Fruit fly (Drosophila melanogaster): ENCODE measurements around the gene CG1986.

CG1986 gene

DNA sequence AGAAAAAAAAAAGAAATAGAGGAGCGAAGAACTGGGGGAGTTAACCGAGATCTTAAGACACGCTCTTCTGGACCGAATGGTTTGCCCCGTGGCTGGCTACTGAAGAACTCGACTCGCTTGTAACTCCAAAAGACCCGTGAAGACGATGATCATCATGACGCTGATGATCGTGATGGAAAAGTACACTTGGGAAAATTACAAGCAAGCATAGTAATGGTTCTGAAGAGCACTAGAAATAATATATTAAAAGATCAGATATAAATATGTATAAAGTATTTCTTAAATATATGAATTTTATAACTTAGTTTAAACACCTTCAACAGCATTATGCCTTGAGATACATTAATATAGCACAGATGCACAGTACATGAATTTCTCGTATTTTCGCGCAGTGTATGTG lies at the start of gene CG1986:
TSS of gene CG1986 (minus strand) at position 101 of the 400 bp plus-strand sequence.
- TF ChIP-seq Sin3A (optimal IDR thresholded peaks at IDR 0.05) (no peak), psq (optimal IDR thresholded peaks at IDR 0.05) (no peak), Myc (optimal IDR thresholded peaks at IDR 0.05) (no peak), h (optimal IDR thresholded peaks at IDR 0.05) (no peak), insv (optimal IDR thresholded peaks at IDR 0.05) (no peak)

dm6 chrX:9932296-9932892 lies 21.5 kb upstream of the CG1986 start:
- TF ChIP-seq Myc (optimal IDR thresholded peaks at IDR 0.05): no peak
- no peak for TF ChIP-seq psq (optimal IDR thresholded peaks at IDR 0.05)
- no peak for TF ChIP-seq Sin3A (optimal IDR thresholded peaks at IDR 0.05)
- TF ChIP-seq insv (optimal IDR thresholded peaks at IDR 0.05): no peak

- TF ChIP-seq h (optimal IDR thresholded peaks at IDR 0.05): no peak
- no peak for TF ChIP-seq Myc (optimal IDR thresholded peaks at IDR 0.05)
- TF ChIP-seq psq (optimal IDR thresholded peaks at IDR 0.05): no peak
- no peak for TF ChIP-seq Sin3A (optimal IDR thresholded peaks at IDR 0.05)
- no peak for TF ChIP-seq insv (optimal IDR thresholded peaks at IDR 0.05)
- TF ChIP-seq ttk (optimal IDR thresholded peaks at IDR 0.05): no peak
These were observed 20.0 kb upstream of the CG1986 start, which contains the start of gene Idgf4 for dm6 chrX:9930882-9931281. TSS of gene Idgf4 (minus strand) at chrX:9930948.

dm6 chrX:9911751-9912150 lies 825 bp upstream of the CG1986 start:
- no peak for TF ChIP-seq insv (optimal IDR thresholded peaks at IDR 0.05)
- no peak for TF ChIP-seq psq (optimal IDR thresholded peaks at IDR 0.05)
- no peak for TF ChIP-seq ttk (optimal IDR thresholded peaks at IDR 0.05)
- TF ChIP-seq h (optimal IDR thresholded peaks at IDR 0.05): no peak
- TF ChIP-seq Myc (optimal IDR thresholded peaks at IDR 0.05): no peak
- TF ChIP-seq Sin3A (optimal IDR thresholded peaks at IDR 0.05): no peak

DNA sequence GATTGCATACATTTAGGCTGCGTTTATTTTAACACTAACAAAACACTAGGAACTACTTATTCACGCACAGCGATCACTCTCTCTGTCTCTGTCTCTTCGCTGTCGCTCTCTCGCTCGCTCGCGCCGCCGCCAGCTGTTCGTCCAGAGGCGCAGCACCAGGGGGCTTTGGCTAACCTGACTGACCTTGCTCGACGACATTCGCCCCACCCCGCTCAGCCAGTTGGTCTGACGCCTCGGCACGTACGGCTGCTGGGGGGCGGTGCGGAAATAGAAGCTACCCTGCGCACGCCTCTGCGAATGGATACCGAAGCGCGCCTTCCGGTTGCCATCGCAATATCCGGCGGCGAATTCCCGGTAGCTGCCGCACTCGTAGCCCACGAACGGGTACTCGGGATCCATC lies 1.5 kb downstream of the CG1986 start:
- TF ChIP-seq Sin3A (optimal IDR thresholded peaks at IDR 0.05) (no peak), Myc (optimal IDR thresholded peaks at IDR 0.05) (no peak), psq (optimal IDR thresholded peaks at IDR 0.05) (no peak), h (optimal IDR thresholded peaks at IDR 0.05) (no peak), ttk (optimal IDR thresholded peaks at IDR 0.05) (no peak), insv (optimal IDR thresholded peaks at IDR 0.05) (no peak)

dm6 chrX:9899535-9900179 lies 11.3 kb downstream of the CG1986 start, which contains the start of gene CG15249:
TSS of gene CG15249 (minus strand) at chrX:9899585.
- no peak for TF ChIP-seq h (optimal IDR thresholded peaks at IDR 0.05)

DNA sequence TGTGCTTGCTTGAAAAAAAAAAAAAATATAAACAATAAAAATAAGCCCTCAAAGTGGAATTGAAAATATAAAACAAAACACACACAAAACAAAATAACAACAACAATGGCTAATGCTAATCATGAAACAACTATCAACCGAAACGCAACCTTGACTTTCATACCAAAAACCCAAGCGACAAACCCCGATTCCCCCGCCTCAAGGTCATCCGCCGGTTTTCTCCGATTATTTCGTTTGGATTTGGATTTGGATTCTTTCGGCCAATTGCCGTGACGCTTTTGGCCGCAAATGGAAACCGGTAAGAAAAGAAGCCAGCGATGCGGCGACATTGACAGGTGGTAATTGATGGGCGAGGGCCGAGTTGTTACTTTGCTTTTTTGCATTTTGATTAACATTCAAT lies 13.3 kb downstream of the CG1986 start:
- TF ChIP-seq h (optimal IDR thresholded peaks at IDR 0.05) (no peak), psq (optimal IDR thresholded peaks at IDR 0.05) (no peak), Sin3A (optimal IDR thresholded peaks at IDR 0.05) (no peak), ttk (optimal IDR thresholded peaks at IDR 0.05) (no peak), Myc (optimal IDR thresholded peaks at IDR 0.05) (no peak), insv (optimal IDR thresholded peaks at IDR 0.05) (no peak)

DNA sequence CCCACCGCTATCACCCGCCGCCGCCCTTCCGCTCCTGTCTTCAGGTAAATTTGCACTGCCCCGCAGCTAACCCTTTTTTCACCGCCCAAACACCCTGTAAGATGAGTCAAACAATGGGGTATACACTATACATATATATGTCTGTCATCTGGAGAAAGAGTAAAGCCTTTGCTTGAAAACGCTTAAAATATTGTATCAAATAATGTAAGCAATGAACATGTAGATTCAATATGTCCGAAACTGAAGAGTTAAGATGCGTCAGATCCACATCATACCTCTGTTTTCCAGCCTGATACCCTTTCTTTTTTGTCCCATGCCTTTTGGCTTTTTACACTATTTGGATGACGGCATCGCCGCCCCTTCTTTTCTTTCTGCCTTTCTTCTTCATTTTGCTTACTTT lies 18.1 kb downstream of the CG1986 start:
- no peak for TF ChIP-seq ttk (optimal IDR thresholded peaks at IDR 0.05)
- TF ChIP-seq h (optimal IDR thresholded peaks at IDR 0.05): no peak
- TF ChIP-seq insv (optimal IDR thresholded peaks at IDR 0.05): no peak

DNA sequence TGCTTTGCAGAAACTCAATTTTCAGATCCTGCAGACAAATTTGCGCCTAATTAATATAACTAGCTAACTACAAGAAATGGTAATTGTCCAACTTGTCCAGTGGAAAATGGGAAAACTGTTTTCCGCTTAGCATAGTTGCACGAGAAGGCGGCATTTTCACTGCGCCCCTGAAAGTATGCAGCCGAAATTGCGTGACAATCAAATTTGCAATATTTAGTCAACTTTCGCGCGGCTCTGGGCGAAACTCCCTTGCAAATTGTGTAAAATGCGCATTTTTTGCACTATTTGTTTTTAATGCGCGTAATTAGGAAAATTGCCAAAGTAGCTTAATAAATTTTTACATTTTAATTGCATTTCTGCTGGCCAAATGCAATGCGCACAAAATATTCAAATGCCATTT lies 21.2 kb downstream of the CG1986 start:
- TF ChIP-seq insv (optimal IDR thresholded peaks at IDR 0.05) (no peak), Myc (optimal IDR thresholded peaks at IDR 0.05) (no peak), ttk (optimal IDR thresholded peaks at IDR 0.05) (no peak), Sin3A (optimal IDR thresholded peaks at IDR 0.05) (no peak)

DNA sequence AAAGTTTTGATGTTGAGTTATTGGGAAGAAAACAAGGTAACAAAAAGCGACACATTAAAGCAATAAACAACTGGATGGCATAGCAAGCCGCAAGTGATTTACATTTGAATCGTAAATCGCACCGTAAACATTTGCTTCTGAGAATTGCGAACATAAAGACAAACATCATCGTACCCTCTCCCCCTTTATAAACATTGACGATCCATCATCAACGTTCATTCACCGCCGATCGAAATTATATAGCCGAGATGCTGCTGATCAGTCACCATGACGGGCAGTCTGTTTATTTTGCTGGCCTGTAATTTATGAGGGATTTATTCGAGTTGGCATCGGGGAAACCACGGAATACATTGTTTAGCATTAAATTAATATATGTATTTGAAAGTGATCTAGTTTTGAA lies 25.6 kb downstream of the CG1986 start:
- TF ChIP-seq psq (optimal IDR thresholded peaks at IDR 0.05): no peak
- TF ChIP-seq insv (optimal IDR thresholded peaks at IDR 0.05): no peak
- TF ChIP-seq Myc (optimal IDR thresholded peaks at IDR 0.05): no peak
- no peak for TF ChIP-seq h (optimal IDR thresholded peaks at IDR 0.05)
- no peak for TF ChIP-seq ttk (optimal IDR thresholded peaks at IDR 0.05)
- TF ChIP-seq Sin3A (optimal IDR thresholded peaks at IDR 0.05): no peak

dm6 chrX:9884221-9884620 lies 26.7 kb downstream of the CG1986 start, which contains the start of gene CG9691:
TSS of gene CG9691 (plus strand) at chrX:9884442.
- TF ChIP-seq ttk (optimal IDR thresholded peaks at IDR 0.05) (no peak), h (optimal IDR thresholded peaks at IDR 0.05) (no peak), insv (optimal IDR thresholded peaks at IDR 0.05) (no peak), Myc (optimal IDR thresholded peaks at IDR 0.05) (no peak), psq (optimal IDR thresholded peaks at IDR 0.05) (no peak), Sin3A (optimal IDR thresholded peaks at IDR 0.05) (no peak)

DNA sequence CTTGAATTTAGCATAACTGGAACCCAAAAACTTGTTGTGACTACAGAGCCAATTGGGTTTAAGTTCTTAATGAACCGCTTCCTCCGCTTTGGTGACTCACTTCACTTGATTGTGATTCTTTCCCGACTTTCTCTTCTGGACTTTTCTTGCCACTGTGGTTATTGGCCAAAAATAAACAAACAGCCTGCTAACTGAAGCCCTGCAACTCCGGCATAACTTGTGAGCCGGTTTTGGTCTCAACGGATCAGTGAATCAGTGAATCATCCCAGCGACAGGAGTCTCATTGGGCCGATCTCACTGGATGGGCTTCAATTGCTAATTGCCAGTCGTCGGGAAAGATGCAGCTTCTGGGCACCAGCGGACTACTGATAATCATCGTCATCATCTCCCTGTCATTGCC lies 28.0 kb downstream of the CG1986 start:
- TF ChIP-seq h (optimal IDR thresholded peaks at IDR 0.05) (no peak), psq (optimal IDR thresholded peaks at IDR 0.05) (no peak), insv (optimal IDR thresholded peaks at IDR 0.05) (no peak), Myc (optimal IDR thresholded peaks at IDR 0.05) (no peak), ttk (optimal IDR thresholded peaks at IDR 0.05) (no peak), Sin3A (optimal IDR thresholded peaks at IDR 0.05) (no peak)

- TF ChIP-seq insv (optimal IDR thresholded peaks at IDR 0.05) (no peak), Myc (optimal IDR thresholded peaks at IDR 0.05) (no peak), psq (optimal IDR thresholded peaks at IDR 0.05) (no peak), h (optimal IDR thresholded peaks at IDR 0.05) (no peak), Sin3A (optimal IDR thresholded peaks at IDR 0.05) (no peak), ttk (optimal IDR thresholded peaks at IDR 0.05) (no peak)
These were observed 29.2 kb downstream of the CG1986 start, which contains the start of gene CG9689 for dm6 chrX:9881746-9882145. TSS of gene CG9689 (plus strand) at chrX:9881953.
